Worm (Caenorhabditis elegans) whole organism, L2 larva: ENCODE data around the gene R01E6.5.

Source experiments
- aly-2 ChIP-seq: fragments of 150-350 bp; optimal IDR thresholded peaks from 2 replicates; lab custom pipeline; 2014; ENCODE audit warnings: missing biosample characterization, missing genetic modification characterization
- ama-1 ChIP-seq: fragments of 150-350 bp; optimal IDR thresholded peaks from 2 replicates; lab custom pipeline; 2018; ENCODE audit warnings: inconsistent platforms
- ceh-16 ChIP-seq: fragments of 150-350 bp; optimal IDR thresholded peaks from 2 replicates; lab custom pipeline; 2014; ENCODE audit warnings: missing biosample characterization, missing genetic modification characterization
- crh-2 ChIP-seq: sonication (generic microtip); optimal IDR thresholded peaks from 2 replicates; lab custom pipeline; 2017; ENCODE audit warnings: missing biosample characterization, missing genetic modification characterization
- egl-27 ChIP-seq: sonication (generic microtip); optimal IDR thresholded peaks from 3 replicates; lab custom pipeline; 2017; ENCODE audit warnings: missing biosample characterization, missing genetic modification reagents, missing genetic modification characterization
- fos-1 ChIP-seq: fragments of 150-350 bp; optimal IDR thresholded peaks from 2 replicates; lab custom pipeline; 2014; ENCODE audit warnings: missing biosample characterization, missing genetic modification characterization
- gmeb-1 ChIP-seq: fragments of 150-350 bp; optimal IDR thresholded peaks from 2 replicates; lab custom pipeline; 2014; ENCODE audit warnings: missing biosample characterization, missing genetic modification characterization
- lin-39 ChIP-seq: fragments of 150-350 bp; optimal IDR thresholded peaks from 2 replicates; lab custom pipeline; 2014; ENCODE audit warnings: missing biosample characterization, missing genetic modification reagents, missing genetic modification characterization
- mdl-1 ChIP-seq, 2 experiments: fragments of 150-350 bp in 1 of 2; sonication (generic microtip) in 1 of 2; optimal IDR thresholded peaks; 2 replicates each; lab custom pipeline; 2017; ENCODE audit warnings: missing biosample characterization in 2 of 2, missing genetic modification characterization in 2 of 2
- nhr-77 ChIP-seq: fragments of 150-350 bp; optimal IDR thresholded peaks from 2 replicates; lab custom pipeline; 2014; ENCODE audit warnings: missing biosample characterization, missing genetic modification characterization
- unc-62 ChIP-seq: fragments of 150-350 bp; optimal IDR thresholded peaks from 2 replicates; lab custom pipeline; 2014; ENCODE audit warnings: missing biosample characterization, missing genetic modification reagents, missing genetic modification characterization

DNA sequence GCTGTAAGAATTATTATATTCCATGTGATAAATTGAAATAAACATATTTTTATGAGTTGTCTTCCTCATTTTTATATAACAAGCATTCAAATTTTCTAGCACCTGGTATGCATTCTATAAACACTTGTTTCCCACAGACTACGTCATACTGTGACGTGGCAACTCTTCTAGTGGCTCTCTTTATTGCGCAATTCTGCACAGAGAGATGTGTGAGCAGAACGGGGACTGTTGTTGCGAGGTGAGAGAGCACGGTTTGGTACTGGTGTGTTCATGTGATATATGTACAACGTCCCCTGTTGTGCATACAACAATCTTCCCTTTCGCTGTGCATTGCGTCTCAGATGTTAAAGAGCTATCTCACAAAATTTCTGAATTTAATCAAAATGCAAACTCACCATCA lies 11.8 kb upstream of the R01E6.5 start:
- TF ChIP-seq mdl-1 (tag; optimal IDR thresholded peaks at IDR 0.05; lab: Kevin White, UChicago) (no peak), unc-62 (GFP tag; lab: Kevin White, UChicago) (no peak), egl-27 (tag; lab: Kevin White, UChicago) (no peak), crh-2 (tag; lab: Kevin White, UChicago) (no peak), gmeb-1 (tag; lab: Kevin White, UChicago) (no peak), ama-1 (no peak), nhr-77 (tag; lab: Kevin White, UChicago) (no peak), fos-1 (no peak), ceh-16 (tag; lab: Kevin White, UChicago) (no peak), aly-2 (no peak), lin-39 (tag; lab: Kevin White, UChicago) (no peak)
